Fruit fly (Drosophila melanogaster) S2 (cell line): Measurements from ENCODE around the gene CG15529.

Source experiments
- CG8478 ChIP-seq: fragments of >200 bp; optimal IDR thresholded peaks from 2 replicates; lab custom pipeline; 2018
- CTCF ChIP-seq, 2 experiments: fragments of >200 bp; optimal IDR thresholded peaks; 2 replicates each; lab custom pipeline; 2018

- no peak for TF ChIP-seq CG8478 (lab: Kevin White, UChicago)
- no peak for TF ChIP-seq CTCF (optimal IDR thresholded peaks at IDR 0.05; lab: Kevin White, UChicago)
Measured at dm6 chr3R:30197796-30198195, 45.9 kb downstream of the CG15529 start.
